Worm (Caenorhabditis elegans) whole organism, early embryonic: ENCODE measurements around the gene F54B11.5.

Experiments used
- B0310.2 ChIP-seq: sonication (generic microtip); optimal IDR thresholded peaks from 2 replicates; lab custom pipeline; 2016; ENCODE audit warnings: mild to moderate bottlenecking, missing genetic modification characterization, missing compliant biosample characterization
- ama-1 ChIP-seq: fragments of 150-350 bp; optimal IDR thresholded peaks from 2 replicates; lab custom pipeline; 2014
- ets-7 ChIP-seq: sonication (generic microtip); optimal IDR thresholded peaks from 2 replicates; lab custom pipeline; 2016; ENCODE audit warnings: missing genotype, missing genetic modification characterization, missing compliant biosample characterization
- flt-1 ChIP-seq: fragments of 200-800 bp; sonication (Bioruptor generic); IDR thresholded peaks from 2 replicates; pipeline ENCODE4 v1.3.6; 2022; ENCODE audit warnings: missing genetic modification characterization, missing compliant biosample characterization

DNA sequence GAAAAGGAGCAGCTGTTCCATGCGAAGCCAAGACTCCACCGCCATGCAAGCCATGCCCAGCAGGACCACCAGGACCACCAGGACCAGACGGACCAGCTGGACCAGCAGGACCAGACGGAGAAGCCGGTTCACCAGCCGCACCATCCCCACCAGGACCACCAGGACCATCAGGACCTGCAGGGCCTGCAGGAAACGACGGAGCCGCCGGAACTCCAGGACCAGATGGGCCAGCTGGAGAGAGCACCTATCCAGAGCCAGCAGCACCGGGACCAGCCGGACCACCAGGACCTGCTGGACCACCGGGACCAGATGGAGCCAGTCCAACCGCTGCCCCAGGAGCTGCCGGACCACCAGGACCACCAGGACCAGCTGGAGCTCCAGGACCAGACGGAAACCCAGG, 3.9 kb downstream of the F54B11.5 start:
- no peak for TF ChIP-seq flt-1 (GFP tag; lab: Robert Waterston, UW)
- TF ChIP-seq ets-7 (tag; lab: Kevin White, UChicago) = no peak
- TF ChIP-seq B0310.2 (tag; lab: Kevin White, UChicago) = no peak
- no peak for TF ChIP-seq ama-1 (lab: Kevin White, UChicago)
